Worm (Caenorhabditis elegans) whole organism, L4 larva: ENCODE measurements around the gene sec-6.
A peak's percentile ranks its signal among the peaks of the same experiment; 100 is the strongest.

Source experiments
- F10B5.3 ChIP-seq: sonication (generic microtip); optimal IDR thresholded peaks from 2 replicates; lab custom pipeline; 2016; ENCODE audit warnings: mild to moderate bottlenecking, missing genetic modification characterization, missing compliant biosample characterization
- F26F4.8 ChIP-seq: fragments of 200-800 bp; sonication (Bioruptor generic); conservative IDR thresholded peaks from 2 replicates; pipeline ENCODE4 v1.3.6; 2022; ENCODE audit warnings: missing genetic modification characterization, missing compliant biosample characterization
- F37D6.2 ChIP-seq: sonication (generic microtip); optimal IDR thresholded peaks from 2 replicates; lab custom pipeline; 2016; ENCODE audit warnings: mild to moderate bottlenecking, missing genetic modification characterization, missing compliant biosample characterization
- F44E2.7 ChIP-seq: fragments of 200-800 bp; sonication (Bioruptor generic); IDR thresholded peaks from 2 replicates; pipeline ENCODE4 v2.1.2; 2022; ENCODE audit warnings: missing genetic modification characterization, missing compliant biosample characterization
- F49E8.2 ChIP-seq: sonication (generic microtip); optimal IDR thresholded peaks from 2 replicates; lab custom pipeline; 2016; ENCODE audit warnings: missing compliant biosample characterization, mild to moderate bottlenecking, missing genetic modification characterization, borderline replicate concordance
- R02D3.7 ChIP-seq: fragments of 150-350 bp; sonication (generic microtip); optimal IDR thresholded peaks from 3 replicates; lab custom pipeline; 2014; ENCODE audit warnings: missing biosample characterization, missing genetic modification characterization
- T20F7.1 ChIP-seq: fragments of 200-800 bp; sonication (Bioruptor generic); optimal IDR thresholded peaks from 2 replicates; lab custom pipeline; 2018; ENCODE audit warnings: mild to moderate bottlenecking, missing genetic modification characterization, missing compliant biosample characterization
- T26A8.4 ChIP-seq: fragments of 200-800 bp; sonication (Bioruptor generic); IDR thresholded peaks from 2 replicates; pipeline ENCODE4 v1.3.6; 2022; ENCODE audit warnings: missing genetic modification characterization, missing compliant biosample characterization
- Y105C5A.15 ChIP-seq: fragments of 200-800 bp; sonication (Bioruptor generic); IDR thresholded peaks from 2 replicates; pipeline ENCODE4 v1.3.6; 2022; ENCODE audit warnings: missing genetic modification characterization, missing compliant biosample characterization
- Y75B8A.6 ChIP-seq: fragments of 200-800 bp; sonication (Bioruptor generic); IDR thresholded peaks from 2 replicates; pipeline ENCODE4 v1.3.6; 2022; ENCODE audit warnings: missing genetic modification reagents, missing genetic modification characterization, missing compliant biosample characterization
- ZK546.5 ChIP-seq, 2 experiments: sonication (generic microtip); optimal IDR thresholded peaks; 2 replicates each; lab custom pipeline; 2017; ENCODE audit warnings: missing biosample characterization in 2 of 2, missing genetic modification characterization in 2 of 2
- aha-1 ChIP-seq: fragments of 150-350 bp; peaks from one replicate; lab custom pipeline; 2014; ENCODE audit warnings: missing biosample characterization, missing genetic modification characterization
- arid-1 ChIP-seq: fragments of 200-800 bp; sonication (Bioruptor generic); conservative IDR thresholded peaks from 2 replicates; pipeline ENCODE4 v1.3.6; 2022; ENCODE audit warnings: missing genetic modification reagents, missing genetic modification characterization, missing compliant biosample characterization
- attf-4 ChIP-seq: sonication (generic microtip); optimal IDR thresholded peaks from 3 replicates; lab custom pipeline; 2017; ENCODE audit warnings: missing biosample characterization, missing genetic modification characterization
- ceh-44 ChIP-seq: fragments of 200-800 bp; sonication (Bioruptor generic); IDR thresholded peaks from 2 replicates; pipeline ENCODE4 v1.3.6; 2022; ENCODE audit warnings: missing genetic modification reagents, missing genetic modification characterization, missing compliant biosample characterization
- ceh-62 ChIP-seq: sonication (generic microtip); optimal IDR thresholded peaks from 2 replicates; lab custom pipeline; 2017; ENCODE audit warnings: missing biosample characterization, missing genetic modification characterization
- ceh-82 ChIP-seq: sonication (generic microtip); optimal IDR thresholded peaks from 2 replicates; lab custom pipeline; 2017; ENCODE audit warnings: missing biosample characterization, missing genetic modification characterization
- ces-1 ChIP-seq: fragments of 150-350 bp; sonication (generic microtip); optimal IDR thresholded peaks from 4 replicates; lab custom pipeline; 2014; ENCODE audit warnings: missing biosample characterization, missing genetic modification reagents, missing genetic modification characterization
- cey-2 ChIP-seq: sonication (generic microtip); optimal IDR thresholded peaks from 3 replicates; lab custom pipeline; 2017; ENCODE audit warnings: missing genetic modification characterization, mild to moderate bottlenecking, missing compliant biosample characterization, antibody characterized with exemption, borderline replicate concordance; ENCODE audit not compliant: insufficient read depth
- daf-16 ChIP-seq, 3 experiments: sonication (generic microtip); optimal IDR thresholded peaks; 2 replicates each; lab custom pipeline; 2016 to 2017; ENCODE audit warnings: missing genetic modification characterization in 3 of 3, missing genetic modification reagents in 3 of 3, mild to moderate bottlenecking in 2 of 3, missing compliant biosample characterization in 2 of 3, missing biosample characterization in 1 of 3, moderate library complexity in 1 of 3
- daf-19 ChIP-seq: fragments of 200-800 bp; sonication (Bioruptor generic); conservative IDR thresholded peaks from 2 replicates; pipeline ENCODE4 v1.3.6; 2022; ENCODE audit warnings: missing genetic modification characterization, missing compliant biosample characterization
- dve-1 ChIP-seq: sonication (generic microtip); optimal IDR thresholded peaks from 2 replicates; lab custom pipeline; 2017; ENCODE audit warnings: antibody characterized with exemption, mild to moderate bottlenecking, missing genetic modification characterization, missing compliant biosample characterization; ENCODE audit not compliant: insufficient read depth
- gei-8 ChIP-seq: fragments of 200-800 bp; sonication (Bioruptor generic); optimal IDR thresholded peaks from 2 replicates; lab custom pipeline; 2018; ENCODE audit warnings: mild to moderate bottlenecking, missing genetic modification characterization, missing compliant biosample characterization
- hlh-11 ChIP-seq: fragments of 200-800 bp; sonication (Bioruptor generic); optimal IDR thresholded peaks from 2 replicates; lab custom pipeline; 2018; ENCODE audit warnings: mild to moderate bottlenecking, missing genetic modification characterization, missing compliant biosample characterization
- hlh-30 ChIP-seq: sonication (generic microtip); optimal IDR thresholded peaks from 2 replicates; lab custom pipeline; 2017; ENCODE audit warnings: antibody characterized with exemption, mild to moderate bottlenecking, missing genetic modification characterization, missing compliant biosample characterization; ENCODE audit not compliant: insufficient read depth
- jun-1 ChIP-seq: fragments of 150-350 bp; optimal IDR thresholded peaks from 2 replicates; lab custom pipeline; 2014; ENCODE audit warnings: missing biosample characterization, missing genetic modification reagents, missing genetic modification characterization
- lim-7 ChIP-seq: fragments of 200-800 bp; sonication (Bioruptor generic); IDR thresholded peaks from 2 replicates; pipeline ENCODE4 v1.3.6; 2022; ENCODE audit warnings: missing genetic modification characterization, missing compliant biosample characterization
- lsy-2 ChIP-seq, 2 experiments: fragments of 150-350 bp in 1 of 2; sonication (generic microtip) in 1 of 2; optimal IDR thresholded peaks; 2 replicates each; lab custom pipeline; 2014 to 2017; ENCODE audit warnings: missing biosample characterization in 2 of 2, missing genetic modification characterization in 2 of 2
- madf-5 ChIP-seq, 2 experiments: fragments of 200-800 bp; sonication (Bioruptor generic); IDR thresholded peaks; 2 replicates each; pipeline ENCODE4 v1.3.6; 2022; ENCODE audit warnings: missing compliant biosample characterization in 2 of 2, missing genetic modification characterization in 2 of 2
- mdl-1 ChIP-seq, 2 experiments: fragments of 150-350 bp in 1 of 2; sonication (generic microtip) in 1 of 2; optimal IDR thresholded peaks; 2 replicates each; lab custom pipeline; 2014 to 2017; ENCODE audit warnings: missing biosample characterization in 2 of 2, missing genetic modification characterization in 2 of 2
- mxl-3 ChIP-seq: fragments of 200-800 bp; sonication (Bioruptor generic); optimal IDR thresholded peaks from 2 replicates; lab custom pipeline; 2018; ENCODE audit warnings: mild to moderate bottlenecking, missing genetic modification characterization, missing compliant biosample characterization
- nhr-10 ChIP-seq: fragments of 150-350 bp; optimal IDR thresholded peaks from 2 replicates; lab custom pipeline; 2014; ENCODE audit warnings: missing biosample characterization, missing genetic modification characterization
- nhr-111 ChIP-seq: fragments of 200-800 bp; sonication (Bioruptor generic); optimal IDR thresholded peaks from 2 replicates; lab custom pipeline; 2018; ENCODE audit warnings: mild to moderate bottlenecking, missing genetic modification characterization, missing compliant biosample characterization
- nhr-28 ChIP-seq: fragments of 150-350 bp; optimal IDR thresholded peaks from 2 replicates; lab custom pipeline; 2014; ENCODE audit warnings: missing biosample characterization, missing genetic modification characterization
- nhr-48 ChIP-seq: sonication (generic microtip); optimal IDR thresholded peaks from 2 replicates; lab custom pipeline; 2016; ENCODE audit warnings: mild to moderate bottlenecking, missing genetic modification characterization, missing compliant biosample characterization
- nhr-6 ChIP-seq: fragments of 150-350 bp; optimal IDR thresholded peaks from 2 replicates; lab custom pipeline; 2014; ENCODE audit warnings: missing biosample characterization, missing genetic modification characterization
- pha-4 ChIP-seq, 2 experiments: fragments of 150-350 bp in 1 of 2; fragments of 200-800 bp in 1 of 2; sonication (Bioruptor generic) in 1 of 2; IDR thresholded peaks in 1 of 2; optimal IDR thresholded peaks in 1 of 2; 2 replicates each; pipeline versions ENCODE4 v1.3.6 to Lab custom; 2014 to 2022; ENCODE audit warnings: missing genetic modification characterization in 2 of 2, missing genetic modification reagents in 2 of 2, missing biosample characterization in 1 of 2, missing compliant biosample characterization in 1 of 2
- saeg-2 ChIP-seq: fragments of 200-800 bp; sonication (Bioruptor generic); IDR thresholded peaks from 2 replicates; pipeline ENCODE4 v1.3.6; 2022; ENCODE audit warnings: missing genetic modification reagents, missing genetic modification characterization, missing compliant biosample characterization
- set-16 ChIP-seq: fragments of 200-800 bp; sonication (Bioruptor generic); IDR thresholded peaks from 2 replicates; pipeline ENCODE4 v1.3.6; 2022; ENCODE audit warnings: missing genetic modification reagents, missing genetic modification characterization, missing compliant biosample characterization
- snpc-1.2 ChIP-seq: fragments of 200-800 bp; sonication (Bioruptor generic); IDR thresholded peaks from 2 replicates; pipeline ENCODE4 v1.3.6; 2022; ENCODE audit warnings: missing genetic modification reagents, missing genetic modification characterization, missing compliant biosample characterization
- snpc-4 ChIP-seq: fragments of 150-350 bp; optimal IDR thresholded peaks from 2 replicates; lab custom pipeline; 2014; ENCODE audit warnings: missing biosample characterization, missing genetic modification characterization
- tag-97 ChIP-seq: fragments of 200-800 bp; sonication (Bioruptor generic); IDR thresholded peaks from 2 replicates; pipeline ENCODE4 v1.3.6; 2022; ENCODE audit warnings: missing genetic modification characterization, missing compliant biosample characterization
- unc-130 ChIP-seq: sonication (generic microtip); optimal IDR thresholded peaks from 2 replicates; lab custom pipeline; 2016; ENCODE audit warnings: missing genetic modification reagents, missing genetic modification characterization, missing compliant biosample characterization
- zfp-2 ChIP-seq: sonication (generic microtip); optimal IDR thresholded peaks from 2 replicates; lab custom pipeline; 2016; ENCODE audit warnings: mild to moderate bottlenecking, missing genetic modification characterization, missing compliant biosample characterization
- zip-2 ChIP-seq: fragments of 150-350 bp; optimal IDR thresholded peaks from 2 replicates; lab custom pipeline; 2014; ENCODE audit warnings: missing biosample characterization, missing genetic modification characterization

sec-6 gene

ce11 chrII:5340672-5341568, 18.4 kb upstream of the sec-6 start (continued):
- peak; percentile 15 for TF ChIP-seq T20F7.1 (GFP tag; lab: Kevin White, UChicago)
- TF ChIP-seq nhr-10 (tag; lab: Kevin White, UChicago): peak; percentile 37
- TF ChIP-seq ceh-82 (tag; lab: Kevin White, UChicago): no peak
- no peak for TF ChIP-seq ceh-62 (tag; lab: Kevin White, UChicago)
- no peak for TF ChIP-seq ces-1 (GFP tag; lab: Kevin White, UChicago)
- TF ChIP-seq gei-8 (GFP tag; lab: Kevin White, UChicago): peak; percentile 63
- peak; percentile 58 for TF ChIP-seq T26A8.4 (GFP tag; lab: Robert Waterston, UW)
- TF ChIP-seq Y105C5A.15 (GFP tag; lab: Robert Waterston, UW): no peak

- TF ChIP-seq F49E8.2 (tag; lab: Kevin White, UChicago) (no peak), ceh-44 (GFP tag; lab: Robert Waterston, UW) (no peak), aha-1 (tag; lab: Kevin White, UChicago) (no peak), nhr-48 (no peak), T26A8.4 (GFP tag; lab: Robert Waterston, UW) (no peak), set-16 (GFP tag; lab: Robert Waterston, UW) (no peak), ceh-62 (tag; lab: Kevin White, UChicago) (no peak), attf-4 (tag; lab: Kevin White, UChicago) (no peak), dve-1 (tag; lab: Kevin White, UChicago) (no peak), daf-19 (GFP tag; lab: Robert Waterston, UW) (no peak), lim-7 (GFP tag; lab: Robert Waterston, UW) (no peak), jun-1 (tag; lab: Kevin White, UChicago) (no peak), ZK546.5 (tag; optimal IDR thresholded peaks at IDR 0.05; lab: Kevin White, UChicago) (no peak), Y105C5A.15 (GFP tag; lab: Robert Waterston, UW) (no peak), zfp-2 (tag; lab: Kevin White, UChicago) (no peak), arid-1 (GFP tag; lab: Robert Waterston, UW) (no peak), snpc-1.2 (GFP tag; lab: Robert Waterston, UW) (no peak)
Observed at ce11 chrII:5341573-5341972, 17.8 kb upstream of the sec-6 start.

- TF ChIP-seq daf-16 (GFP tag; optimal IDR thresholded peaks at IDR 0.05; lab: Kevin White, UChicago) (peak in 1 of 2 experiments; percentile 74), daf-16 (tag; optimal IDR thresholded peaks at IDR 0.05; lab: Kevin White, UChicago) (no peak), nhr-111 (no peak), unc-130 (GFP tag; lab: Kevin White, UChicago) (no peak), Y75B8A.6 (GFP tag; lab: Robert Waterston, UW) (no peak), nhr-6 (tag; lab: Kevin White, UChicago) (no peak), tag-97 (GFP tag; lab: Robert Waterston, UW) (no peak), nhr-28 (tag; lab: Kevin White, UChicago) (no peak), mdl-1 (tag; optimal IDR thresholded peaks at IDR 0.05; lab: Kevin White, UChicago) (no peak), hlh-11 (peak; percentile 35), saeg-2 (GFP tag; lab: Robert Waterston, UW) (no peak), F26F4.8 (GFP tag; lab: Robert Waterston, UW) (no peak), F44E2.7 (GFP tag; lab: Robert Waterston, UW) (no peak), F37D6.2 (tag; lab: Kevin White, UChicago) (no peak), lsy-2 (tag; optimal IDR thresholded peaks at IDR 0.05; lab: Kevin White, UChicago) (no peak), pha-4 (GFP tag; IDR thresholded peaks at IDR 0.05; lab: Robert Waterston, UW) (no peak), pha-4 (tag; optimal IDR thresholded peaks at IDR 0.05; lab: Kevin White, UChicago) (no peak), F10B5.3 (tag; lab: Kevin White, UChicago) (no peak), mxl-3 (GFP tag; lab: Kevin White, UChicago) (peak; percentile 21), hlh-30 (peak; percentile 62), nhr-48 (no peak), zip-2 (no peak), snpc-4 (tag; lab: Kevin White, UChicago) (no peak), madf-5 (GFP tag; IDR thresholded peaks at IDR 0.05; lab: Robert Waterston, UW) (no peak), R02D3.7 (tag; lab: Kevin White, UChicago) (no peak), cey-2 (no peak), gei-8 (GFP tag; lab: Kevin White, UChicago) (no peak)
Observed at ce11 chrII:5342412-5342811, 16.9 kb upstream of the sec-6 start.
